Fruit fly (Drosophila melanogaster) whole organism, prepupa: ENCODE measurements around the gene CG2124.
A peak's percentile ranks its signal among the peaks of the same experiment; 100 is the strongest.

ENCODE experiments used
- CG1621 ChIP-seq: fragments of 200-800 bp; sonication (Bioruptor generic); optimal IDR thresholded peaks from 3 replicates; lab custom pipeline; 2018; ENCODE audit warnings: missing biosample characterization, mild to moderate bottlenecking, missing genetic modification characterization
- CG32006 ChIP-seq: fragments of 200-800 bp; sonication (Bioruptor generic); optimal IDR thresholded peaks from 3 replicates; lab custom pipeline; 2017; ENCODE audit warnings: missing biosample characterization, mild to moderate bottlenecking, missing genetic modification characterization
- CG3919 ChIP-seq: fragments of 200-800 bp; sonication (Bioruptor generic); optimal IDR thresholded peaks from 3 replicates; lab custom pipeline; 2016; ENCODE audit warnings: missing biosample characterization, missing genetic modification characterization
- Ets21C ChIP-seq: fragments of 200-800 bp; sonication (Bioruptor generic); optimal IDR thresholded peaks from 3 replicates; lab custom pipeline; 2016; ENCODE audit warnings: missing biosample characterization, missing genetic modification characterization
- Smox ChIP-seq: fragments of 200-800 bp; sonication (Bioruptor generic); optimal IDR thresholded peaks from 3 replicates; lab custom pipeline; 2016; ENCODE audit warnings: missing biosample characterization, missing genetic modification characterization
- pdm3 ChIP-seq: fragments of 200-800 bp; sonication (Bioruptor generic); optimal IDR thresholded peaks from 3 replicates; lab custom pipeline; 2016; ENCODE audit warnings: missing biosample characterization, missing genetic modification characterization

- TF ChIP-seq Smox (peak; percentile 93), CG1621 (peak; percentile 85), CG3919 (GFP tag; lab: Kevin White, UChicago) (peak; percentile 93), pdm3 (GFP tag; lab: Kevin White, UChicago) (peak; percentile 94), Ets21C (GFP tag; lab: Kevin White, UChicago) (peak; percentile 90), CG32006 (GFP tag; lab: Kevin White, UChicago) (peak; percentile 96)
Observed at dm6 chrX:10547070-10547856, 48.7 kb upstream of the CG2124 start.
